Fruit fly (Drosophila melanogaster) whole organism, pupa: ENCODE measurements around the gene Eig71Ec.

Experiments used
- CG12605 ChIP-seq: fragments of 200-800 bp; sonication (Bioruptor generic); IDR thresholded peaks from 2 replicates; pipeline ENCODE4 v1.3.6; 2022; ENCODE audit warnings: missing biosample characterization, missing genetic modification characterization
- CG14655 ChIP-seq: fragments of 200-800 bp; sonication (Bioruptor generic); optimal IDR thresholded peaks from 3 replicates; lab custom pipeline; 2017; ENCODE audit warnings: mild to moderate bottlenecking, missing biosample characterization, missing genetic modification reagents, missing genetic modification characterization
- CG15710 ChIP-seq: fragments of 200-800 bp; sonication (Bioruptor generic); optimal IDR thresholded peaks from 2 replicates; lab custom pipeline; 2018; ENCODE audit warnings: missing biosample characterization, mild to moderate bottlenecking, missing genetic modification characterization, moderate library complexity
- CG32121 ChIP-seq: fragments of 200-800 bp; sonication (Bioruptor generic); IDR thresholded peaks from 2 replicates; pipeline ENCODE4 v1.3.6; 2022; ENCODE audit warnings: missing biosample characterization, missing genetic modification characterization
- CG8159 ChIP-seq: fragments of 200-800 bp; sonication (Bioruptor generic); optimal IDR thresholded peaks from 3 replicates; lab custom pipeline; 2018; ENCODE audit warnings: missing biosample characterization, mild to moderate bottlenecking, missing genetic modification characterization, moderate library complexity
- CG9948 ChIP-seq: fragments of 200-800 bp; sonication (Bioruptor generic); optimal IDR thresholded peaks from 2 replicates; lab custom pipeline; 2018; ENCODE audit warnings: missing biosample characterization, mild to moderate bottlenecking, missing genetic modification characterization, moderate library complexity
- D1 ChIP-seq: fragments of 200-800 bp; sonication (Bioruptor generic); optimal IDR thresholded peaks from 2 replicates; lab custom pipeline; 2018; ENCODE audit warnings: missing biosample characterization, mild to moderate bottlenecking, missing genetic modification characterization, moderate library complexity
- EcR ChIP-seq: fragments of 200-800 bp; sonication (Bioruptor generic); optimal IDR thresholded peaks from 3 replicates; lab custom pipeline; 2019; ENCODE audit warnings: missing biosample characterization, missing genetic modification characterization, mild to moderate bottlenecking, moderate library complexity, missing genetic modification reagents
- Ets98B ChIP-seq: fragments of 200-800 bp; sonication (Bioruptor generic); IDR thresholded peaks from 2 replicates; pipeline ENCODE4 v1.3.6; 2022; ENCODE audit warnings: missing biosample characterization, missing genetic modification characterization
- Pif1A ChIP-seq: fragments of 200-800 bp; sonication (Bioruptor generic); optimal IDR thresholded peaks from 3 replicates; lab custom pipeline; 2016; ENCODE audit warnings: missing biosample characterization, missing genetic modification characterization
- Pif1B ChIP-seq: fragments of 200-800 bp; sonication (Bioruptor generic); optimal IDR thresholded peaks from 3 replicates; lab custom pipeline; 2016; ENCODE audit warnings: missing biosample characterization, missing genetic modification characterization
- Snoo ChIP-seq: fragments of 200-800 bp; sonication (Bioruptor generic); optimal IDR thresholded peaks from 3 replicates; lab custom pipeline; 2017; ENCODE audit warnings: missing biosample characterization, mild to moderate bottlenecking, missing genetic modification characterization, inconsistent platforms
- fd96Ca ChIP-seq: fragments of 200-800 bp; sonication (Bioruptor generic); IDR thresholded peaks from 3 replicates; pipeline ENCODE4 v1.3.6; 2022; ENCODE audit warnings: missing biosample characterization, missing genetic modification characterization

- TF ChIP-seq CG32121 (GFP tag; lab: Robert Waterston, UW) = no peak
- TF ChIP-seq fd96Ca (GFP tag; lab: Robert Waterston, UW) = no peak
- no peak for TF ChIP-seq CG15710 (tag; lab: Kevin White, UChicago)
- TF ChIP-seq Ets98B = no peak
- no peak for TF ChIP-seq Pif1A (GFP tag; lab: Kevin White, UChicago)
- no peak for TF ChIP-seq CG12605
- TF ChIP-seq Snoo = no peak
- TF ChIP-seq D1 (tag; lab: Kevin White, UChicago) = no peak
- TF ChIP-seq EcR = no peak
- TF ChIP-seq Pif1B (GFP tag; lab: Kevin White, UChicago) = no peak
- TF ChIP-seq CG9948 = no peak
- TF ChIP-seq CG8159 = no peak
- TF ChIP-seq CG14655 (GFP tag; lab: Kevin White, UChicago) = no peak
Observed at dm6 chr3L:15632653-15633052, 19.4 kb downstream of the Eig71Ec start.
